Fruit fly (Drosophila melanogaster) Kc167 (cell line): Measurements from ENCODE around the gene Vps13B.
"Not testable (repeated sequence)": the region's sequence is repeated elsewhere in the genome, so short reads cannot be mapped to it uniquely, and the experiment has no call there.

Experiments
- Myc ChIP-seq: fragments of >200 bp; optimal IDR thresholded peaks from 2 replicates; lab custom pipeline; 2017; ENCODE audit warnings: missing external identifiers
- Sin3A ChIP-seq: fragments of >200 bp; optimal IDR thresholded peaks from 2 replicates; lab custom pipeline; 2018; ENCODE audit warnings: missing external identifiers
- h ChIP-seq: fragments of >200 bp; optimal IDR thresholded peaks from 3 replicates; lab custom pipeline; 2018; ENCODE audit warnings: missing external identifiers
- insv ChIP-seq: fragments of >200 bp; optimal IDR thresholded peaks from 3 replicates; lab custom pipeline; 2018; ENCODE audit warnings: missing external identifiers
- psq ChIP-seq: fragments of >200 bp; optimal IDR thresholded peaks from 2 replicates; lab custom pipeline; 2017; ENCODE audit warnings: missing external identifiers
- ttk ChIP-seq: sonication (Bioruptor generic); optimal IDR thresholded peaks from 2 replicates; lab custom pipeline; 2017; ENCODE audit warnings: missing external identifiers

Gene Vps13B

DNA sequence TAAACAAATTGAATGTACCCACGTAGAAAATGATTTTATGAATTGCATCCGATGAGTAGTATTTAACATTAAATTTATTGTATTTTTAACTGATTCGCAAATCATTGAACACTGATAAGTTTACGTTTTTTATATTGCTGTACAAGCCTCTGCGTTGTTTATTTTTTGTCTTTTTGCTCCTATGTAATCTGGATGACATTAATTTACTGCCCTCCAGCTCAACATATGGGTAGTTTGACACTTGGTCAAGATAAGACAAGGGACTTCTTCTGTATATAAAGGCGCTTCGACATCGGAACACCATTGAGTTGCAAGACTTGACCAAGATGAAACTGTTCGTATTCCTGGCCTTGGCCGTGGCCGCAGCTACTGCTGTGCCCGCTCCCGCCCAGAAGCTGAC is 13.9 kb upstream of the Vps13B start, which contains the start of gene Jon99Ciii:
TSS of gene Jon99Ciii (plus strand) at position 301 of the 400 bp plus-strand sequence.
- not testable (repeated sequence) for TF ChIP-seq h (lab: Kevin White, UChicago); psq; insv (lab: Kevin White, UChicago)

DNA sequence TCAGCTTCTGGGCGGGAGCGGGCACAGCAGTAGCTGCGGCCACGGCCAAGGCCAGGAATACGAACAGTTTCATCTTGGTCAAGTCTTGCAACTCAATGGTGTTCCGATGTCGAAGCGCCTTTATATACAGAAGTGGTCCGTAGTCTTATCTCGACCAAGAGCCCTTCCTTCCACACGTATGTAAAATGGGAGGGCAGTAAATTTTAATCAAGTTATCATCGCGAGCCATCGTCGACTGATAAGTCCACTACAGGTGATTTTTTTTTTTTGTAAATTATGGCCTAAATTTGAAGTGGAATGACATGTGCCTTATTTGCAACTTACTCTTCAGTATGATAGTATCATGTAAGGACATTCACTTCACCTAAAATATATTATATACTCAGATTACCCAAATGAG is 11.3 kb upstream of the Vps13B start, which contains the start of gene Jon99Cii:
TSS of gene Jon99Cii (minus strand) at position 101 of the 400 bp plus-strand sequence.
- not testable (repeated sequence) for TF ChIP-seq Sin3A (lab: Kevin White, UChicago); insv (lab: Kevin White, UChicago); ttk

DNA sequence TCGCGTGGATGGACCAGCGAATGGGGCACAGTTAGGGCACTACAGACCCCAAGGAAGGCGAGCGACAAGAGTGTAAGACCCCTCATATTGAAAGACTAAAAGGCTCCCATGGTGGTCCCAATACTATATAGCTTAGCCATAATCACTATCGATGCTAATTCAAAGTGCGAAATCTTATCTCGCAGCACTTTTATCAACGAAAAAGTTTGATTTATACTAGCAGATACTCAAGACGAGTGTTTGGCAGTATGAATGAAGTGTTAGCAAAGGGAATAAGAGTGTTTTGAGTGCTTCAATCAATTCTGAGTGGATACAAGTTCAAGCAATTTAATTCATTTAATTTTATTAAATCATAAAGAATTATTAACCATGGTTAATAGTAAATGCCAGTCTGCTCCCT is 9.7 kb upstream of the Vps13B start, which contains the start of gene Jon99Ci:
TSS of gene Jon99Ci (minus strand) at position 101 of the 400 bp plus-strand sequence.
- TF ChIP-seq Sin3A (lab: Kevin White, UChicago) (no peak), Myc (lab: Kevin White, UChicago) (no peak), h (lab: Kevin White, UChicago) (no peak), insv (lab: Kevin White, UChicago) (no peak)

DNA sequence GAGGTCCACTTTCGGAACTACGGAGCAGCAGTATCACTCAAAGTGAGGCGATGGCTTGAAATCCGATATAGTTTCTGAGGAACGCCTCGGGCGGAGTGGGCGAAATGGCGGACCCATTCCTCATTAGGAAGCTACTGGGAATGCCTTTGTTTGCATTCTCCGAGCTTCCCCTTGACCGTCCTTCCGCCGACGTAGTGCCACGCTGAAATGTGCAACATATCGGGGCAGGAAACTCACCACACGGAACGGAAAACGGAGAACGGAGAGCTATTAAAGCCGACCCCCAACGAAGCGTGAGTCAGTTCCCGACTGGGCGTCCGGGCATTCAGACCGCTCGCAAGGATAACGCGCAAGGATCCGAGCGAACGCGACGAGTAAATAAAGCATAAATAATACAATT is 8.8 kb upstream of the Vps13B start, which contains the start of gene CG15522:
TSS of gene CG15522 (plus strand) at position 301 of the 400 bp plus-strand sequence.
- TF ChIP-seq Sin3A (lab: Kevin White, UChicago) (no peak), Myc (lab: Kevin White, UChicago) (no peak), h (lab: Kevin White, UChicago) (no peak), psq (no peak), insv (lab: Kevin White, UChicago) (no peak), ttk (no peak)

DNA sequence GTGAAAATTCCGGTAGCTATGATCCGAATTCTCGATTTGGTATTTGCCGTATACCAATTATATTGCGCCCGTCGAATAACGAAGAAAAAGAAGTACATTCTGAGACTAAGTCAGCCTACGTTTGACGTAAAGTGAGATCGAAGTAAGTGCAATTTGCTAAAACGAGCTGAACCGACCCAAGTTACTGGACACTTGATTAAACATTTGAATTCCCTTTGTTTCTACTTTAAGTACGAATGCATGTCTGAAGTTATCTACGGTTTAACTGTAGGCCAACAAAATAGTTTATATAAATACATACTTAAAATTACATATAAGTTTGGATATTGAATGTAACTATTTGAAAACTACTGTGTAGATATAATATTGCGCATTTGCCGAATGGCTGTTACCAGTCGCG is 5.5 kb upstream of the Vps13B start, which contains the start of gene alpha-Man-Ic:
TSS of gene alpha-Man-Ic (minus strand) at position 101 of the 400 bp plus-strand sequence.
- TF ChIP-seq ttk (no peak), insv (lab: Kevin White, UChicago) (no peak), psq (no peak), Myc (lab: Kevin White, UChicago) (no peak), h (lab: Kevin White, UChicago) (no peak), Sin3A (lab: Kevin White, UChicago) (no peak)

DNA sequence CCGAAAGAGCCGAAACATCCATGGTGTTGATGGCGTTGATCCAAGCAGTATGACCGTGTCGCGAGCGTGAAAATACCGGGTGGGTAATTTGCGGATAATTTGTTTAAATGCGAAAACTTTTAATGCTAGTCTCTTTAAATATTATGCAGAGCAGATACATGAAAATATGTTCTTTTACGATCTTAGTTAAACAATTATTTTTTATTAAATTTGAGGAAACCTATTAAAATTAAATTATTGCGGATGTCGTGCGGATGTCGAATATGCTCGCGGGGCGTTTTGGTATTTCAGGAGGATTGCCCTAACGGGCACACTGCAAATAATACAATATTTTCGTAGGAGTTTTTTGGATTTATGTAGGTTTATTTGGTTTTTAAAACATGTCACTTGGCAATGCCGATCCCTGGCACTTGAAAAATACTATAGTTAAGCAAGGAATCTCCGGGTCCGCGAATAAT is 2.7 kb upstream of the Vps13B start, which contains the start of the genes Cog7, CG42557 and CG42558:
TSS of gene Cog7 (minus strand) at position 51 of the 458 bp plus-strand sequence.
TSS of gene CG42557 (plus strand) at position 281 of the 458 bp plus-strand sequence.
TSS of gene CG42558 (plus strand) at position 281 of the 458 bp plus-strand sequence.
- no peak for TF ChIP-seq ttk
- no peak for TF ChIP-seq Myc (lab: Kevin White, UChicago)
- no peak for TF ChIP-seq psq
- TF ChIP-seq insv (lab: Kevin White, UChicago) = no peak
- TF ChIP-seq h (lab: Kevin White, UChicago) = no peak
- TF ChIP-seq Sin3A (lab: Kevin White, UChicago) = no peak

DNA sequence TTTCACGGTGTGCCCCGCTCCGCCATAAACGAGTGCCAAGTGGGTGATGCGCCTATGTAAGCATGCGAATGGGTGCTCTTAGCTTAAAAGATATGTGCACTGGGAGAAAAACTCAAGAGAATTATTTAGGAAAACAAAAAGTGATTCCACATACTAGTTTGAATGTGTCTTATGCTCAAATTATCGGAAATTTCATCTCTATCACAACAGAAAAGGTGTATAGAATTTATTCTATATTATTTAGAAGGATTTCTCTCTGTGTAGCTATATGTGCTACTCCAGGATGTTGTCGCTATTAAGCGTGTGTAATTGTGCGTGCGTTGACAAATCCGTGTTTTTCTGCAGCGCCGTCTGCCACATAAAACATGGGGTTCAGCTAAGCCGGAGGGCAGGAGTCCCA is 23.6 kb downstream of the Vps13B start:
- TF ChIP-seq Sin3A (lab: Kevin White, UChicago) (no peak), h (lab: Kevin White, UChicago) (no peak), Myc (lab: Kevin White, UChicago) (no peak)

DNA sequence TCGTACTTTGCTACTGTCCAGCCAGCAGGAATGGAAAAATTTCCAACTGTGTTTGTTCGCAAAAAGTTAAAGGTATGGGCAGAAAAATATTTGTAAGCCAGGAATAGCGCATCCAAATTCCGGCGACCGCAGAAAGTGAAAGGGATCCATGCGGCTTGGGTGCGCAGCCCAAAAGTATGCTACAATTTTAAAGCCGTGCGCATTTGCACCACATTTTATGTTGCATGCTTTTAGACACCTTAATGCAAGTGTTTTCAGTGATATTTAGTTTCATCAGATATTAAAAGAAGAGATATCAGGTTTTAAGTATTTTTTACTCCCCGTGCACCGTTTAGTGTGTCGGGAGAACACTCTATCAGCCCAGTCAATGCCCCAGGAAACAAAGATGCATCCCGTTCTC is 27.3 kb downstream of the Vps13B start:
- TF ChIP-seq Sin3A (lab: Kevin White, UChicago) (no peak), psq (no peak), ttk (no peak), insv (lab: Kevin White, UChicago) (no peak), h (lab: Kevin White, UChicago) (no peak), Myc (lab: Kevin White, UChicago) (no peak)

DNA sequence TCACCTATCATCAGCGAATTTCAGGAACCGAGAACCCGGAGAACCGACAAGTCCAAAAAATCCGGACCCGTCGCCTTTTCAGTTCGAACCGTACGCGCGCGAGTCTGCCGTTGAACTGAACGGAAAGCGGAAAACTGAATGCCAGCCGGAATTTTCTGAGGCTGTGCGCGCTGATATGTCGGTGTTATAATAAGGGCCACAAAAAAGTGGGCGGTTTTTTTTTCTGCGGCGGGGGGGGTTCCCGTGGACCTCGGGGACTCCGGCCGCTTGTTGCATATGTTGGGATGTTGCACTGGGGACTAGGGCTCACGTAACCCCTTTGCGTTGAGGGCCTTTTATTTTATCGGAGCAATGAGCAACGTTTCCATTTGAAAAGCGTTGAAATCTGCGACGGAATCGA is 33.6 kb downstream of the Vps13B start, which contains the start of gene TkR99D:
TSS of gene TkR99D (minus strand) at position 101 of the 400 bp plus-strand sequence.
- TF ChIP-seq insv (lab: Kevin White, UChicago) = no peak
- TF ChIP-seq psq = no peak
- no peak for TF ChIP-seq ttk
- no peak for TF ChIP-seq Sin3A (lab: Kevin White, UChicago)

DNA sequence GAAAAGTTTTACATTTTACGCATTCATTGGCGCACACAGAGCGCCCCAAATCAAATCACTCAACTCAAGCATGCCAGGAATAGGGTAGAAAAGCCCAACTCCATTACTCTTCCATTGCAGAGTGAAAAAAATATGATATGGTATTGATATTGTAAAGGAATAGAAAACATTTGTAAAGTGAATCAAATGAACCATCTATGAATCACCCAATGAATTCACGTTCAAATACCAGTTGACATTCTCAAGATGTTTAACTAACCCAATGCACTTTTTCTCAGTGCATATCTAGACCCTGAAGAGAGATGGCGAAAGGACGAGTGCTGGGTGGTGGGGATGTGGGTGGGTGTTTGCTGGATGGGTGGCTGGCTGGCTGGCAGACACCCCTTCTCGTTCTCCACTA is 42.8 kb downstream of the Vps13B start:
- TF ChIP-seq Myc (lab: Kevin White, UChicago) (no peak), ttk (no peak), psq (no peak), insv (lab: Kevin White, UChicago) (no peak), h (lab: Kevin White, UChicago) (no peak), Sin3A (lab: Kevin White, UChicago) (no peak)

DNA sequence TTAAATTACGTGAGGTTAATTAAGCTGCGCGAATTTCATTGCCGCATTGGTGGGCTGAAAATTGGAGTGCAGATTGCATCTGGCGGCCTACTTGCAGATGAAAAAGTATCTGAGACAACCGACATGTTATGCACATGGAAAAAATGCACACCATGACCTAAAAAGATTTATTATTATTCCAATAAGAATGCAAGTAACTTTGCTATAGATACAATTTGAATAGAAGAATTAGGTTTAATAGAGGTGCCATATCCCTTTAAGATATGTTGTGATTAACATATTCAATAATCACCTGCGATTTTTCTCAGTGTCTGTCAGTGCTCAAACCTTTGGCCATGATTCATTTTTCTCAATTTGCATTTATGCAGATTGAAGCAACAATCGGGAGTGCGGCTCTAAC is 45.7 kb downstream of the Vps13B start:
- no peak for TF ChIP-seq h (lab: Kevin White, UChicago)
- no peak for TF ChIP-seq insv (lab: Kevin White, UChicago)
- TF ChIP-seq psq = no peak

DNA sequence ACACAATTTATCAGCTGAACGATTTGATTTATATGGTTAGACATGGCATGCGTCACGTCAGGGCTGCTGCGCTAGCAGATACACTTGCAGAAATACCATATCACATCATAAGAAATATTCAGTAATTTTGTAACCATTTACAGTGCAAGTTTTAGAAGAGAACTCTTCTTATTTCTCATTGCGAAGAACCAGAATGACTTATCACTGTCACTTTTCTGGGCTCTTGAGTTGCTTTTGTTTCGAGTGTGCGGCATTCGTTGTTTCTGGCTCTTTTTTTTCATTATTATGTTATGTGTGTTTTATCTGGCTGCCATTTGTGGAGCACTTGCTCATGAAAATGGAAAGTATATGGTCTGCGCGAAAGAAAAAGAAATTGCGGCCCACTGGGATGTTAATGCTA is 46.2 kb downstream of the Vps13B start:
- no peak for TF ChIP-seq ttk
- TF ChIP-seq Myc (lab: Kevin White, UChicago) = no peak
- TF ChIP-seq insv (lab: Kevin White, UChicago) = no peak

DNA sequence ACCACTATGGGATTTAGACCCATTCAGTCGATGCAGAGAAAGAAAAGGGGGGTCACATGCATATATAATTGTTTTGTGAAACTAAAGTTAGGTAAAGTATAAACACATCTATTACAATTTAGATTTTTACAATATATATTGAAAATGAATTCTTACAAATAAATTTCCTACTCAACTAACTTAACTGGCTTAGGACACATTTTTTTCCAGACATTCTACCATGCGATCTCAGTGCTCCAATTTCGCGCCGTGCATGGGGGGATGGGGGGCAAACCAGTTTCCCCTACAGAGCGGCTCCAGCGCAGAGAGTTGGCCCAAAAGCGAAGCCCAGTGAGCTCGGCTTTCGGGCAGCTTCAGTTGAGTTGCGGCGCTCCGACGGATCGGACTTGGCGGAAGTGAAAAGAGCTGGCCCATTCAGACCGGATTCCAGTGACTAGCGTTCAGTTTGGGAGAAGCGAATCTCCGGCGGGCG is 47.3 kb downstream of the Vps13B start, which contains the start of gene CG7896:
TSS of gene CG7896 (plus strand) at position 354 of the 472 bp plus-strand sequence.
- TF ChIP-seq Sin3A (lab: Kevin White, UChicago) = no peak
- no peak for TF ChIP-seq Myc (lab: Kevin White, UChicago)
- TF ChIP-seq h (lab: Kevin White, UChicago) = no peak
- TF ChIP-seq insv (lab: Kevin White, UChicago) = no peak
- no peak for TF ChIP-seq ttk
- TF ChIP-seq psq = no peak
